Worm (Caenorhabditis elegans) whole organism, midembryonic: ENCODE measurements around the gene daam-1.

Experiments
- T22C8.4 ChIP-seq: fragments of 200-800 bp; sonication (Bioruptor generic); IDR thresholded peaks from 2 replicates; pipeline ENCODE4 v1.3.6; 2022; ENCODE audit warnings: missing genetic modification characterization, missing compliant biosample characterization
- cog-1 ChIP-seq: sonication (generic microtip); optimal IDR thresholded peaks from 2 replicates; lab custom pipeline; 2016; ENCODE audit warnings: missing genetic modification characterization, missing compliant biosample characterization
- flt-1 ChIP-seq: fragments of 200-800 bp; sonication (Bioruptor generic); IDR thresholded peaks from 2 replicates; pipeline ENCODE4 v1.3.6; 2022; ENCODE audit warnings: missing genetic modification characterization, missing compliant biosample characterization
- klf-2 ChIP-seq: fragments of 200-800 bp; sonication (Bioruptor generic); conservative IDR thresholded peaks from 2 replicates; pipeline ENCODE4 v1.3.6; 2022; ENCODE audit warnings: missing genetic modification reagents, missing genetic modification characterization, missing compliant biosample characterization
- med-1 ChIP-seq: sonication (generic microtip); optimal IDR thresholded peaks from 2 replicates; lab custom pipeline; 2017; ENCODE audit warnings: missing genetic modification characterization, mild to moderate bottlenecking, missing compliant biosample characterization, antibody characterized with exemption, missing genetic modification reagents; ENCODE audit not compliant: insufficient read depth
- ref-1 ChIP-seq: fragments of 200-800 bp; sonication (Bioruptor generic); conservative IDR thresholded peaks from 2 replicates; pipeline ENCODE4 v1.3.6; 2022; ENCODE audit warnings: missing genetic modification reagents, missing genetic modification characterization, missing compliant biosample characterization
- tab-1 ChIP-seq: fragments of 200-800 bp; sonication (Bioruptor generic); IDR thresholded peaks from 2 replicates; pipeline ENCODE4 v1.3.6; 2022; ENCODE audit warnings: missing genetic modification characterization, missing compliant biosample characterization
- ztf-23 ChIP-seq: fragments of 200-800 bp; sonication (Bioruptor generic); IDR thresholded peaks from 2 replicates; pipeline ENCODE4 v1.3.6; 2022; ENCODE audit warnings: missing genetic modification reagents, missing genetic modification characterization, missing compliant biosample characterization
- ztf-29 ChIP-seq: fragments of 200-800 bp; sonication (Bioruptor generic); IDR thresholded peaks from 2 replicates; pipeline ENCODE4 v1.3.6; 2022; ENCODE audit warnings: missing genetic modification reagents, missing genetic modification characterization, missing compliant biosample characterization

The daam-1 gene

ce11 chrV:24181-24580 is 59.5 kb downstream of the daam-1 start:
- no peak for TF ChIP-seq T22C8.4 (GFP tag; lab: Robert Waterston, UW)
- TF ChIP-seq flt-1 (GFP tag; lab: Robert Waterston, UW), result no peak
- no peak for TF ChIP-seq ztf-29
- TF ChIP-seq tab-1 (GFP tag; lab: Robert Waterston, UW), result no peak
- TF ChIP-seq klf-2 (GFP tag; lab: Robert Waterston, UW), result no peak
- TF ChIP-seq cog-1, result no peak
- no peak for TF ChIP-seq ztf-23 (GFP tag; lab: Robert Waterston, UW)
- no peak for TF ChIP-seq med-1 (GFP tag; lab: Kevin White, UChicago)
- TF ChIP-seq ref-1 (GFP tag; lab: Robert Waterston, UW), result no peak

ce11 chrV:21848-22247 is 61.8 kb downstream of the daam-1 start:
- TF ChIP-seq ztf-23 (GFP tag; lab: Robert Waterston, UW), result no peak
- no peak for TF ChIP-seq tab-1 (GFP tag; lab: Robert Waterston, UW)
- TF ChIP-seq ref-1 (GFP tag; lab: Robert Waterston, UW), result no peak
- no peak for TF ChIP-seq ztf-29
- TF ChIP-seq flt-1 (GFP tag; lab: Robert Waterston, UW), result no peak
- TF ChIP-seq klf-2 (GFP tag; lab: Robert Waterston, UW), result no peak
- no peak for TF ChIP-seq med-1 (GFP tag; lab: Kevin White, UChicago)
- TF ChIP-seq cog-1, result no peak
- no peak for TF ChIP-seq T22C8.4 (GFP tag; lab: Robert Waterston, UW)

ce11 chrV:20518-20917 is 63.1 kb downstream of the daam-1 start, which contains the start of gene egl-8:
egl-8 (plus strand) TSS chrV:20818.
- TF ChIP-seq tab-1 (GFP tag; lab: Robert Waterston, UW), result no peak
- TF ChIP-seq ztf-23 (GFP tag; lab: Robert Waterston, UW), result no peak
- no peak for TF ChIP-seq klf-2 (GFP tag; lab: Robert Waterston, UW)
- TF ChIP-seq flt-1 (GFP tag; lab: Robert Waterston, UW), result no peak
- no peak for TF ChIP-seq T22C8.4 (GFP tag; lab: Robert Waterston, UW)
- no peak for TF ChIP-seq ztf-29
- no peak for TF ChIP-seq med-1 (GFP tag; lab: Kevin White, UChicago)
- TF ChIP-seq ref-1 (GFP tag; lab: Robert Waterston, UW), result no peak
- no peak for TF ChIP-seq cog-1

ce11 chrV:16067-16845 is 67.4 kb downstream of the daam-1 start:
- TF ChIP-seq ztf-29 (no peak), med-1 (GFP tag; lab: Kevin White, UChicago) (no peak), cog-1 (no peak), ref-1 (GFP tag; lab: Robert Waterston, UW) (no peak), klf-2 (GFP tag; lab: Robert Waterston, UW) (no peak), flt-1 (GFP tag; lab: Robert Waterston, UW) (no peak), T22C8.4 (GFP tag; lab: Robert Waterston, UW) (no peak)
